1 fruit fly cellular context compared by ENCODE assay signal in genomic region chr3L:5988675-5989074, dm6.
TF ChIP-seq lines count a peak whose summit lies in the region.

No protein-coding gene starts in this region.

TF ChIP-seq in whole organism, embryonic, 481 proteins besides CTCF, POLR2A, EP300 and RAD21 (continued from another document and continues in another):
- TF ChIP-seq Gug (GFP tag; IDR thresholded peaks at IDR 0.05; lab: Robert Waterston, UW) (peak; percentile 15; the same call in 2 of the 4 replicates), CG10431 (GFP tag; optimal IDR thresholded peaks at IDR 0.05; lab: Kevin White, UChicago) (no peak), Fer2 (tag; optimal IDR thresholded peaks at IDR 0.05; lab: Kevin White, UChicago) (no peak), so (GFP tag; IDR thresholded peaks at IDR 0.05; lab: Robert Waterston, UW) (no peak), CG3995 (GFP tag; optimal IDR thresholded peaks at IDR 0.05; lab: Kevin White, UChicago) (no peak), pb (GFP tag; optimal IDR thresholded peaks at IDR 0.05; lab: Kevin White, UChicago) (no peak), CG18599 (GFP tag; optimal IDR thresholded peaks at IDR 0.05; lab: Kevin White, UChicago) (no peak), CG10462 (GFP tag; optimal IDR thresholded peaks at IDR 0.05; lab: Kevin White, UChicago) (no peak), pnt (GFP tag; optimal IDR thresholded peaks at IDR 0.05; lab: Kevin White, UChicago) (peak; percentile 24), CG10366 (GFP tag; IDR thresholded peaks at IDR 0.05; lab: Robert Waterston, UW) (peak; percentile 54), CG31441 (GFP tag; IDR thresholded peaks at IDR 0.05; lab: Robert Waterston, UW) (peak; percentile 25; the same call in 1 of the 2 replicates), Six4 (GFP tag; optimal IDR thresholded peaks at IDR 0.05; lab: Kevin White, UChicago) (peak; percentile 56), Scr (GFP tag; IDR thresholded peaks at IDR 0.05; lab: Robert Waterston, UW; ENCODE audit: partially characterized antibody) (no peak), Asciz (GFP tag; optimal IDR thresholded peaks at IDR 0.05; lab: Kevin White, UChicago) (peak; percentile 35), Ets97D (GFP tag; optimal IDR thresholded peaks at IDR 0.05; lab: Kevin White, UChicago) (no peak), cwo (GFP tag; optimal IDR thresholded peaks at IDR 0.05; lab: Kevin White, UChicago) (no peak), gce (GFP tag; IDR thresholded peaks at IDR 0.05; lab: Robert Waterston, UW) (peak; percentile 51; the same call in 1 of the 3 replicates), Taf1 (GFP tag; IDR thresholded peaks at IDR 0.05; lab: Robert Waterston, UW) (no peak), knrl (GFP tag; IDR thresholded peaks at IDR 0.05; lab: Robert Waterston, UW; ENCODE audit: partially characterized antibody) (no peak), oc (tag; optimal IDR thresholded peaks at IDR 0.05; lab: Kevin White, UChicago) (no peak), org-1 (GFP tag; optimal IDR thresholded peaks at IDR 0.05; lab: Kevin White, UChicago) (peak; percentile 29), ERR (GFP tag; optimal IDR thresholded peaks at IDR 0.05; lab: Kevin White, UChicago) (no peak), bigmax (GFP tag; optimal IDR thresholded peaks at IDR 0.05; lab: Kevin White, UChicago) (no peak), CHES-1-like (GFP tag; optimal IDR thresholded peaks at IDR 0.05; lab: Kevin White, UChicago) (no peak), CG17568 (GFP tag; optimal IDR thresholded peaks at IDR 0.05; lab: Kevin White, UChicago) (no peak), cad (GFP tag; optimal IDR thresholded peaks at IDR 0.05; lab: Kevin White, UChicago) (no peak), tio (GFP tag; optimal IDR thresholded peaks at IDR 0.05; lab: Kevin White, UChicago) (no peak), Usf (GFP tag; optimal IDR thresholded peaks at IDR 0.05; lab: Kevin White, UChicago) (no peak), NC2α (GFP tag; optimal IDR thresholded peaks at IDR 0.05; lab: Kevin White, UChicago) (no peak), wdn (GFP tag; IDR thresholded peaks at IDR 0.05; lab: Robert Waterston, UW) (no peak), CG4360 (GFP tag; IDR thresholded peaks at IDR 0.05; lab: Robert Waterston, UW) (peak; percentile 23; the same call in 1 of the 2 replicates), pzg (GFP tag; optimal IDR thresholded peaks at IDR 0.05; lab: Kevin White, UChicago) (no peak), tna (GFP tag; IDR thresholded peaks at IDR 0.05; lab: Robert Waterston, UW; ENCODE audit: partially characterized antibody) (no peak), bbx (GFP tag; IDR thresholded peaks at IDR 0.05; lab: Robert Waterston, UW; ENCODE audit: partially characterized antibody) (no peak), pho (GFP tag; optimal IDR thresholded peaks at IDR 0.05; lab: Kevin White, UChicago) (no peak), ham (GFP tag; IDR thresholded peaks at IDR 0.05; lab: Robert Waterston, UW) (no peak), CG1603 (tag; optimal IDR thresholded peaks at IDR 0.05; lab: Kevin White, UChicago) (peak; percentile 57), CG15514 (GFP tag; optimal IDR thresholded peaks at IDR 0.05; lab: Kevin White, UChicago) (no peak), CG9932 (GFP tag; IDR thresholded peaks at IDR 0.05; lab: Robert Waterston, UW) (no peak), vvl (GFP tag; IDR thresholded peaks at IDR 0.05; lab: Robert Waterston, UW) (peak; percentile 74), CG10654 (GFP tag; optimal IDR thresholded peaks at IDR 0.05; lab: Kevin White, UChicago) (peak; percentile 43), CG12744 (GFP tag; optimal IDR thresholded peaks at IDR 0.05; lab: Kevin White, UChicago) (no peak), schlank (tag; optimal IDR thresholded peaks at IDR 0.05; lab: Kevin White, UChicago) (no peak), ci (GFP tag; IDR thresholded peaks at IDR 0.05; lab: Robert Waterston, UW) (peak; percentile 82), Eip74EF (GFP tag; optimal IDR thresholded peaks at IDR 0.05; lab: Kevin White, UChicago) (no peak), sqz (GFP tag; optimal IDR thresholded peaks at IDR 0.05; lab: Kevin White, UChicago) (no peak), CG15011 (GFP tag; optimal IDR thresholded peaks at IDR 0.05; lab: Kevin White, UChicago) (peak; percentile 13), stwl (tag; optimal IDR thresholded peaks at IDR 0.05; lab: Kevin White, UChicago) (peak; percentile 35), CG13123 (GFP tag; optimal IDR thresholded peaks at IDR 0.05; lab: Kevin White, UChicago) (no peak), CG1647 (GFP tag; optimal IDR thresholded peaks at IDR 0.05; lab: Kevin White, UChicago) (no peak), Sry-δ (GFP tag; optimal IDR thresholded peaks at IDR 0.05; lab: Kevin White, UChicago) (peak; percentile 18), CG7786 (GFP tag; optimal IDR thresholded peaks at IDR 0.05; lab: Kevin White, UChicago) (no peak), Ssrp (tag; optimal IDR thresholded peaks at IDR 0.05; lab: Kevin White, UChicago) (peak; percentile 34), lilli (GFP tag; optimal IDR thresholded peaks at IDR 0.05; lab: Kevin White, UChicago) (no peak), CG34224 (GFP tag; IDR thresholded peaks at IDR 0.05; lab: Robert Waterston, UW; ENCODE audit: partially characterized antibody) (no peak), Dref (GFP tag; IDR thresholded peaks at IDR 0.05; lab: Robert Waterston, UW) (no peak), mld (GFP tag; IDR thresholded peaks at IDR 0.05; lab: Robert Waterston, UW; ENCODE audit: partially characterized antibody) (no peak), danr (GFP tag; IDR thresholded peaks at IDR 0.05; lab: Robert Waterston, UW) (peak; percentile 39; the same call in 1 of the 2 replicates), sim (GFP tag; IDR thresholded peaks at IDR 0.05; lab: Robert Waterston, UW) (peak; percentile 68; the same call in 1 of the 2 replicates), sob (GFP tag; IDR thresholded peaks at IDR 0.05; lab: Robert Waterston, UW) (0 out of 2 replicates have a peak, but pooled peaks have one; percentile 29), CG9609 (GFP tag; optimal IDR thresholded peaks at IDR 0.05; lab: Kevin White, UChicago) (peak; percentile 21), CG18476 (GFP tag; optimal IDR thresholded peaks at IDR 0.05; lab: Kevin White, UChicago) (no peak), NK7.1 (GFP tag; optimal IDR thresholded peaks at IDR 0.05; lab: Kevin White, UChicago) (peak; percentile 42), amos (GFP tag; IDR thresholded peaks at IDR 0.05; lab: Robert Waterston, UW; ENCODE audit: partially characterized antibody) (no peak), CG3163 (GFP tag; optimal IDR thresholded peaks at IDR 0.05; lab: Kevin White, UChicago) (no peak), CG10959 (GFP tag; IDR thresholded peaks at IDR 0.05; lab: Robert Waterston, UW) (peak; percentile 90), gsb (GFP tag; IDR thresholded peaks at IDR 0.05; lab: Robert Waterston, UW) (no peak), CG8478 (optimal IDR thresholded peaks at IDR 0.05; lab: Kevin White, UChicago) (no peak), CG34422 (GFP tag; IDR thresholded peaks at IDR 0.05; lab: Robert Waterston, UW) (peak; percentile 73; the same call in 2 of the 3 replicates), Mrtf (GFP tag; IDR thresholded peaks at IDR 0.05; lab: Robert Waterston, UW) (peak; percentile 40; the same call in 1 of the 3 replicates), abd-A (tag; optimal IDR thresholded peaks at IDR 0.05; lab: Kevin White, UChicago) (no peak), CkIIα-i1 (GFP tag; IDR thresholded peaks at IDR 0.05; lab: Robert Waterston, UW) (no peak), Sin3A (optimal IDR thresholded peaks at IDR 0.05; lab: Kevin White, UChicago) (no peak), ase (GFP tag; IDR thresholded peaks at IDR 0.05; lab: Robert Waterston, UW) (0 out of 3 replicates have a peak, but pooled peaks have one; percentile 46), CG8359 (GFP tag; optimal IDR thresholded peaks at IDR 0.05; lab: Kevin White, UChicago; ENCODE audit: borderline replicate concordance) (peak; percentile 67), esg (GFP tag; conservative IDR thresholded peaks at IDR 0.05; lab: Robert Waterston, UW) (peak; percentile 23; the same call in 1 of the 2 replicates), Lhr (GFP tag; optimal IDR thresholded peaks at IDR 0.05; lab: Kevin White, UChicago) (no peak), gem (tag; optimal IDR thresholded peaks at IDR 0.05; lab: Kevin White, UChicago) (peak; percentile 62), slou (GFP tag; optimal IDR thresholded peaks at IDR 0.05; lab: Kevin White, UChicago) (no peak), Hr51 (GFP tag; optimal IDR thresholded peaks at IDR 0.05; lab: Kevin White, UChicago) (no peak), CG14710 (tag; optimal IDR thresholded peaks at IDR 0.05; lab: Kevin White, UChicago) (peak; percentile 74), CG33213 (GFP tag; optimal IDR thresholded peaks at IDR 0.05; lab: Kevin White, UChicago) (peak; percentile 44), bsh (GFP tag; optimal IDR thresholded peaks at IDR 0.05; lab: Kevin White, UChicago) (peak in 1 of 2 experiments; percentile 47), CG13424 (tag; optimal IDR thresholded peaks at IDR 0.05; lab: Kevin White, UChicago) (peak; percentile 5), lmd (GFP tag; IDR thresholded peaks at IDR 0.05; lab: Robert Waterston, UW) (peak; percentile 56; the same call in 1 of the 2 replicates), CG12659 (GFP tag; optimal IDR thresholded peaks at IDR 0.05; lab: Kevin White, UChicago) (no peak), trh (GFP tag; optimal IDR thresholded peaks at IDR 0.05; lab: Kevin White, UChicago) (no peak), kni (GFP tag; optimal IDR thresholded peaks at IDR 0.05; lab: Kevin White, UChicago) (no peak), lab (GFP tag; optimal IDR thresholded peaks at IDR 0.05; lab: Kevin White, UChicago) (peak; percentile 35), Doc2 (GFP tag; IDR thresholded peaks at IDR 0.05; lab: Robert Waterston, UW) (no peak), mam (GFP tag; optimal IDR thresholded peaks at IDR 0.05; lab: Kevin White, UChicago) (no peak), NC2β (GFP tag; optimal IDR thresholded peaks at IDR 0.05; lab: Kevin White, UChicago) (peak; percentile 10), CG1832 (GFP tag; optimal IDR thresholded peaks at IDR 0.05; lab: Kevin White, UChicago) (no peak), Xrp1 (GFP tag; IDR thresholded peaks at IDR 0.05; lab: Robert Waterston, UW) (peak; percentile 88), tap (tag; optimal IDR thresholded peaks at IDR 0.05; lab: Kevin White, UChicago) (no peak), exex (tag; optimal IDR thresholded peaks at IDR 0.05; lab: Kevin White, UChicago) (no peak), CG15696 (tag; optimal IDR thresholded peaks at IDR 0.05; lab: Kevin White, UChicago) (peak; percentile 86), CG9215 (GFP tag; IDR thresholded peaks at IDR 0.05; lab: Robert Waterston, UW) (no peak), sens-2 (GFP tag; IDR thresholded peaks at IDR 0.05; lab: Robert Waterston, UW) (peak; percentile 59), emc (GFP tag; optimal IDR thresholded peaks at IDR 0.05; lab: Kevin White, UChicago) (no peak), CG18764 (GFP tag; optimal IDR thresholded peaks at IDR 0.05; lab: Kevin White, UChicago) (peak; percentile 51), ATbp (GFP tag; optimal IDR thresholded peaks at IDR 0.05; lab: Kevin White, UChicago) (peak; percentile 27), CG17829 (tag; optimal IDR thresholded peaks at IDR 0.05; lab: Kevin White, UChicago) (peak; percentile 80), CG10267 (tag; optimal IDR thresholded peaks at IDR 0.05; lab: Kevin White, UChicago) (peak; percentile 71), CG14441 (GFP tag; IDR thresholded peaks at IDR 0.05; lab: Robert Waterston, UW) (0 out of 2 replicates have a peak, but pooled peaks have one; percentile 16), crol (GFP tag; IDR thresholded peaks at IDR 0.05; lab: Robert Waterston, UW) (no peak), nmo (GFP tag; optimal IDR thresholded peaks at IDR 0.05; lab: Kevin White, UChicago) (peak; percentile 47), CG10565 (GFP tag; optimal IDR thresholded peaks at IDR 0.05; lab: Kevin White, UChicago) (no peak), Elba2 (GFP tag; optimal IDR thresholded peaks at IDR 0.05; lab: Kevin White, UChicago) (no peak), CG12942 (GFP tag; optimal IDR thresholded peaks at IDR 0.05; lab: Kevin White, UChicago) (no peak), ewg (GFP tag; optimal IDR thresholded peaks at IDR 0.05; lab: Kevin White, UChicago) (peak; percentile 11), fu2 (GFP tag; optimal IDR thresholded peaks at IDR 0.05; lab: Kevin White, UChicago) (no peak), chinmo (GFP tag; IDR thresholded peaks at IDR 0.05; lab: Robert Waterston, UW; ENCODE audit: partially characterized antibody) (no peak), Abd-B (GFP tag; optimal IDR thresholded peaks at IDR 0.05; lab: Kevin White, UChicago) (no peak), Atf6 (GFP tag; IDR thresholded peaks at IDR 0.05; lab: Robert Waterston, UW) (no peak), Sry-β (GFP tag; optimal IDR thresholded peaks at IDR 0.05; lab: Kevin White, UChicago) (no peak), Ptx1 (GFP tag; IDR thresholded peaks at IDR 0.05; lab: Robert Waterston, UW) (peak; percentile 67), jing (GFP tag; optimal IDR thresholded peaks at IDR 0.05; lab: Kevin White, UChicago) (no peak), z (GFP tag; IDR thresholded peaks at IDR 0.05; lab: Robert Waterston, UW) (no peak), CG12104 (GFP tag; optimal IDR thresholded peaks at IDR 0.05; lab: Kevin White, UChicago) (no peak), H2.0 (GFP tag; IDR thresholded peaks at IDR 0.05; lab: Robert Waterston, UW) (no peak), CG2120 (GFP tag; optimal IDR thresholded peaks at IDR 0.05; lab: Kevin White, UChicago) (no peak), CG10979 (tag; optimal IDR thresholded peaks at IDR 0.05; lab: Kevin White, UChicago) (peak; percentile 86), CG1024 (GFP tag; IDR thresholded peaks at IDR 0.05; lab: Robert Waterston, UW) (peak; percentile 79), CG12219 (GFP tag; optimal IDR thresholded peaks at IDR 0.05; lab: Kevin White, UChicago) (no peak), CG7372 (GFP tag; IDR thresholded peaks at IDR 0.05; lab: Robert Waterston, UW) (no peak), bcd (GFP tag; optimal IDR thresholded peaks at IDR 0.05; lab: Kevin White, UChicago) (peak; percentile 56), unc-4 (GFP tag; IDR thresholded peaks at IDR 0.05; lab: Robert Waterston, UW; ENCODE audit: partially characterized antibody) (no peak), hkb (optimal IDR thresholded peaks at IDR 0.05; lab: Kevin White, UChicago) (no peak), hkb (GFP tag; IDR thresholded peaks at IDR 0.05; lab: Robert Waterston, UW) (peak; percentile 76), CG4617 (GFP tag; optimal IDR thresholded peaks at IDR 0.05; lab: Kevin White, UChicago; ENCODE audit: borderline replicate concordance) (no peak), Hsf (GFP tag; optimal IDR thresholded peaks at IDR 0.05; lab: Kevin White, UChicago) (peak; percentile 38), vfl (GFP tag; optimal IDR thresholded peaks at IDR 0.05; lab: Kevin White, UChicago) (no peak)
